Worm (Caenorhabditis elegans): ENCODE results near the gene ric-8.

ce11 chrIV:2616853-2617252, 25.9 kb upstream of the ric-8 start:
- no peak for TF ChIP-seq mdl-1 (tag; optimal IDR thresholded peaks at IDR 0.05)
- TF ChIP-seq elt-1 (tag; optimal IDR thresholded peaks at IDR 0.05): no peak
- no peak for TF ChIP-seq elt-3 (tag; optimal IDR thresholded peaks at IDR 0.05)
- TF ChIP-seq ztf-11 (tag; optimal IDR thresholded peaks at IDR 0.05): no peak
- TF ChIP-seq ZK546.5 (tag; optimal IDR thresholded peaks at IDR 0.05): no peak
- no peak for TF ChIP-seq ama-1 (optimal IDR thresholded peaks at IDR 0.05)
- TF ChIP-seq nhr-12 (tag; optimal IDR thresholded peaks at IDR 0.05): no peak
- no peak for TF ChIP-seq zag-1 (tag; optimal IDR thresholded peaks at IDR 0.05)
- TF ChIP-seq nhr-77 (tag; optimal IDR thresholded peaks at IDR 0.05): no peak
- TF ChIP-seq unc-62 (GFP tag; optimal IDR thresholded peaks at IDR 0.05): no peak

Data from whole organism, L3 larva.